Worm (Caenorhabditis elegans) whole organism, young adult: ENCODE data around the gene K08D9.10.
A peak's percentile ranks its signal among the peaks of the same experiment; 100 is the strongest.

Experiments used
- B0261.1 ChIP-seq: sonication (generic microtip); optimal IDR thresholded peaks from 2 replicates; lab custom pipeline; 2016; ENCODE audit warnings: mild to moderate bottlenecking, missing genetic modification characterization, moderate library complexity, missing compliant biosample characterization
- C06A6.2 ChIP-seq: fragments of 200-800 bp; sonication (Bioruptor generic); conservative IDR thresholded peaks from 2 replicates; pipeline ENCODE4 v1.3.6; 2022; ENCODE audit warnings: missing genetic modification characterization, missing compliant biosample characterization
- F39B2.1 ChIP-seq: fragments of 200-800 bp; sonication (Bioruptor generic); IDR thresholded peaks from 2 replicates; pipeline ENCODE4 v1.3.6; 2022; ENCODE audit warnings: missing genetic modification reagents, missing genetic modification characterization, missing compliant biosample characterization
- K12H6.12 ChIP-seq: fragments of 200-800 bp; sonication (Bioruptor generic); optimal IDR thresholded peaks from 2 replicates; lab custom pipeline; 2018; ENCODE audit warnings: mild to moderate bottlenecking, missing genetic modification characterization, missing compliant biosample characterization
- T26A5.8 ChIP-seq: sonication (generic microtip); optimal IDR thresholded peaks from 2 replicates; lab custom pipeline; 2016; ENCODE audit warnings: missing genetic modification characterization, missing compliant biosample characterization
- Y67H2A.10 ChIP-seq: fragments of 200-800 bp; sonication (Bioruptor generic); conservative IDR thresholded peaks from 2 replicates; pipeline ENCODE4 v1.3.6; 2022; ENCODE audit warnings: missing genetic modification reagents, missing genetic modification characterization, missing compliant biosample characterization
- Y79H2A.3 ChIP-seq: fragments of 200-800 bp; sonication (Bioruptor generic); conservative IDR thresholded peaks from 2 replicates; pipeline ENCODE4 v1.3.6; 2022; ENCODE audit warnings: missing genetic modification reagents, missing genetic modification characterization, missing compliant biosample characterization
- ZK185.1 ChIP-seq: sonication (generic microtip); optimal IDR thresholded peaks from 2 replicates; lab custom pipeline; 2016; ENCODE audit warnings: mild to moderate bottlenecking, missing genetic modification characterization, missing compliant biosample characterization; ENCODE audit not compliant: poor library complexity, severe bottlenecking
- akir-1 ChIP-seq: fragments of 200-800 bp; sonication (Bioruptor generic); optimal IDR thresholded peaks from 2 replicates; lab custom pipeline; 2018; ENCODE audit warnings: mild to moderate bottlenecking, missing genetic modification characterization, moderate library complexity, missing compliant biosample characterization
- ccch-3 ChIP-seq: fragments of 200-800 bp; sonication (Bioruptor generic); optimal IDR thresholded peaks from 2 replicates; lab custom pipeline; 2018; ENCODE audit warnings: mild to moderate bottlenecking, missing genetic modification characterization, missing compliant biosample characterization
- cebp-1 ChIP-seq, 2 experiments: fragments of 200-800 bp in 1 of 2; sonication (Bioruptor generic) in 1 of 2; sonication (generic microtip) in 1 of 2; IDR thresholded peaks in 1 of 2; optimal IDR thresholded peaks in 1 of 2; 2 replicates each; pipeline versions ENCODE4 v1.3.6 to Lab custom; 2017 to 2022; ENCODE audit warnings: missing compliant biosample characterization in 2 of 2, missing genetic modification characterization in 2 of 2, mild to moderate bottlenecking in 1 of 2, missing genetic modification reagents in 1 of 2, moderate library complexity in 1 of 2
- ceh-27 ChIP-seq: fragments of 200-800 bp; sonication (Bioruptor generic); optimal IDR thresholded peaks from 2 replicates; lab custom pipeline; 2018; ENCODE audit warnings: mild to moderate bottlenecking, missing genetic modification characterization, moderate library complexity, missing compliant biosample characterization
- dpff-1 ChIP-seq: sonication (generic microtip); optimal IDR thresholded peaks from 2 replicates; lab custom pipeline; 2017; ENCODE audit warnings: mild to moderate bottlenecking, missing genetic modification characterization, missing compliant biosample characterization
- dpl-1 ChIP-seq: fragments of 150-350 bp; optimal IDR thresholded peaks from 2 replicates; lab custom pipeline; 2014; ENCODE audit warnings: missing biosample characterization, missing genetic modification reagents, missing genetic modification characterization
- efl-1 ChIP-seq: fragments of 150-350 bp; optimal IDR thresholded peaks from 2 replicates; lab custom pipeline; 2014; ENCODE audit warnings: missing biosample characterization, missing genetic modification reagents, missing genetic modification characterization
- ets-4 ChIP-seq: fragments of 200-800 bp; sonication (Bioruptor generic); optimal IDR thresholded peaks from 2 replicates; lab custom pipeline; 2018; ENCODE audit warnings: mild to moderate bottlenecking, missing genetic modification characterization, missing compliant biosample characterization
- fkh-3 ChIP-seq: sonication (generic microtip); optimal IDR thresholded peaks from 2 replicates; lab custom pipeline; 2016; ENCODE audit warnings: mild to moderate bottlenecking, missing genetic modification characterization, missing compliant biosample characterization
- gei-17 ChIP-seq: fragments of 200-800 bp; sonication (Bioruptor generic); optimal IDR thresholded peaks from 2 replicates; lab custom pipeline; 2018; ENCODE audit warnings: mild to moderate bottlenecking, missing genetic modification characterization, missing compliant biosample characterization
- him-1 ChIP-seq: sonication (generic microtip); optimal IDR thresholded peaks from 2 replicates; lab custom pipeline; 2016; ENCODE audit warnings: missing genotype, missing genetic modification reagents, missing genetic modification characterization, missing compliant biosample characterization
- hmg-20 ChIP-seq: fragments of 200-800 bp; sonication (Bioruptor generic); IDR thresholded peaks from 2 replicates; pipeline ENCODE4 v1.3.6; 2022; ENCODE audit warnings: missing genetic modification reagents, missing genetic modification characterization, missing compliant biosample characterization
- hsf-1 ChIP-seq: fragments of 200-800 bp; sonication (Bioruptor generic); IDR thresholded peaks from 2 replicates; pipeline ENCODE4 v1.3.6; 2022; ENCODE audit warnings: missing genetic modification reagents, missing genetic modification characterization, missing compliant biosample characterization
- let-607 ChIP-seq, 2 experiments: fragments of 200-800 bp in 1 of 2; sonication (Bioruptor generic) in 1 of 2; sonication (generic microtip) in 1 of 2; optimal IDR thresholded peaks; 2 replicates each; lab custom pipeline; 2016 to 2018; ENCODE audit warnings: mild to moderate bottlenecking in 2 of 2, missing compliant biosample characterization in 2 of 2, missing genetic modification characterization in 2 of 2, moderate library complexity in 2 of 2, missing genotype in 1 of 2
- lin-35 ChIP-seq, 3 experiments: fragments of 150-350 bp in 2 of 3; sonication (generic microtip) in 1 of 3; optimal IDR thresholded peaks; 2 replicates each; lab custom pipeline; 2014 to 2018; ENCODE audit warnings: missing biosample characterization in 3 of 3, missing genetic modification characterization in 3 of 3, missing genetic modification reagents in 3 of 3
- lsy-27 ChIP-seq: sonication (generic microtip); optimal IDR thresholded peaks from 2 replicates; lab custom pipeline; 2017; ENCODE audit warnings: missing genetic modification characterization, mild to moderate bottlenecking, missing compliant biosample characterization, antibody characterized with exemption, missing genotype, borderline replicate concordance; ENCODE audit not compliant: insufficient read depth
- madf-10 ChIP-seq: sonication (generic microtip); optimal IDR thresholded peaks from 2 replicates; lab custom pipeline; 2016; ENCODE audit warnings: mild to moderate bottlenecking, missing genetic modification characterization, missing compliant biosample characterization
- nfya-1 ChIP-seq: sonication (generic microtip); optimal IDR thresholded peaks from 2 replicates; lab custom pipeline; 2017; ENCODE audit warnings: antibody characterized with exemption, missing compliant biosample characterization, missing genetic modification characterization, borderline replicate concordance; ENCODE audit not compliant: insufficient read depth
- nhr-120 ChIP-seq: fragments of 200-800 bp; sonication (Bioruptor generic); IDR thresholded peaks from 2 replicates; pipeline ENCODE4 v1.3.6; 2022; ENCODE audit warnings: missing genetic modification characterization, missing compliant biosample characterization
- nhr-179 ChIP-seq: sonication (generic microtip); optimal IDR thresholded peaks from 2 replicates; lab custom pipeline; 2016; ENCODE audit warnings: mild to moderate bottlenecking, missing genetic modification characterization, missing compliant biosample characterization
- snpc-4 ChIP-seq, 5 experiments: fragments of 150-350 bp in 1 of 5; sonication (generic microtip) in 4 of 5; optimal IDR thresholded peaks; 2 replicates each; lab custom pipeline; 2014 to 2018; ENCODE audit warnings: missing genetic modification characterization in 5 of 5, missing biosample characterization in 3 of 5, antibody characterized with exemption in 2 of 5, mild to moderate bottlenecking in 2 of 5, missing compliant biosample characterization in 2 of 5, missing genotype in 2 of 5, moderate library complexity in 2 of 5, missing genetic modification reagents in 1 of 5
- zfh-2 ChIP-seq: fragments of 200-800 bp; sonication (Bioruptor generic); conservative IDR thresholded peaks from 2 replicates; pipeline ENCODE4 v1.3.6; 2022; ENCODE audit warnings: missing genetic modification reagents, missing genetic modification characterization, missing compliant biosample characterization
- ztf-18 ChIP-seq: sonication (generic microtip); optimal IDR thresholded peaks from 2 replicates; lab custom pipeline; 2016; ENCODE audit warnings: missing genotype, mild to moderate bottlenecking, missing genetic modification characterization, missing compliant biosample characterization

K08D9.10 gene

ce11 chrV:3275033-3275432, 44.3 kb downstream of the K08D9.10 start, which contains the start of gene T28A11.3:
TSS of gene T28A11.3 (plus strand) at chrV:3275333.
- TF ChIP-seq dpl-1 (GFP tag; lab: Kevin White, UChicago) (no peak), hmg-20 (no peak), cebp-1 (GFP tag; IDR thresholded peaks at IDR 0.05; lab: Robert Waterston, UW) (no peak), cebp-1 (tag; optimal IDR thresholded peaks at IDR 0.05; lab: Kevin White, UChicago) (no peak), zfh-2 (GFP tag; lab: Robert Waterston, UW) (no peak), B0261.1 (tag; lab: Kevin White, UChicago) (no peak), ceh-27 (no peak), snpc-4 (GFP tag; optimal IDR thresholded peaks at IDR 0.05; lab: Kevin White, UChicago) (no peak), snpc-4 (tag; optimal IDR thresholded peaks at IDR 0.05; lab: Kevin White, UChicago) (no peak), ZK185.1 (tag; lab: Kevin White, UChicago) (no peak), nhr-120 (GFP tag; lab: Robert Waterston, UW) (no peak), let-607 (tag; optimal IDR thresholded peaks at IDR 0.05; lab: Kevin White, UChicago) (no peak), Y79H2A.3 (no peak), him-1 (tag; lab: Kevin White, UChicago) (no peak), madf-10 (tag; lab: Kevin White, UChicago) (no peak)

ce11 chrV:3276184-3276583, 45.5 kb downstream of the K08D9.10 start:
- TF ChIP-seq K12H6.12 (tag; lab: Kevin White, UChicago) (peak; percentile 9), C06A6.2 (GFP tag; lab: Robert Waterston, UW) (no peak)

- TF ChIP-seq let-607 (tag; optimal IDR thresholded peaks at IDR 0.05; lab: Kevin White, UChicago): no peak
- TF ChIP-seq, all 124 proteins: peak for 0
Measured at ce11 chrV:3278101-3278639, 47.5 kb downstream of the K08D9.10 start, which contains the start of gene fbxa-64. TSS of gene fbxa-64 (minus strand) at chrV:3278151.

- TF ChIP-seq akir-1 (GFP tag; lab: Kevin White, UChicago) (no peak), Y67H2A.10 (GFP tag; lab: Robert Waterston, UW) (no peak), ccch-3 (GFP tag; lab: Kevin White, UChicago) (no peak), T26A5.8 (tag; lab: Kevin White, UChicago) (no peak), dpff-1 (tag; lab: Kevin White, UChicago) (no peak), gei-17 (GFP tag; lab: Kevin White, UChicago) (no peak), fkh-3 (tag; lab: Kevin White, UChicago) (no peak), F39B2.1 (GFP tag; lab: Robert Waterston, UW) (no peak), nfya-1 (no peak), nhr-179 (tag; lab: Kevin White, UChicago) (no peak), hsf-1 (no peak), lin-35 (GFP tag; optimal IDR thresholded peaks at IDR 0.05; lab: Kevin White, UChicago) (no peak)
Measured at ce11 chrV:3279138-3279537, 48.4 kb downstream of the K08D9.10 start.

- TF ChIP-seq lsy-27 (tag; lab: Kevin White, UChicago) (no peak), ztf-18 (tag; lab: Kevin White, UChicago) (no peak), efl-1 (GFP tag; lab: Kevin White, UChicago) (no peak), ets-4 (GFP tag; lab: Kevin White, UChicago) (no peak)
Measured at ce11 chrV:3280009-3280408, 49.3 kb downstream of the K08D9.10 start, which contains the start of gene T28A11.2. TSS of gene T28A11.2 (plus strand) at chrV:3280379.
